In the genomic region with DNA sequence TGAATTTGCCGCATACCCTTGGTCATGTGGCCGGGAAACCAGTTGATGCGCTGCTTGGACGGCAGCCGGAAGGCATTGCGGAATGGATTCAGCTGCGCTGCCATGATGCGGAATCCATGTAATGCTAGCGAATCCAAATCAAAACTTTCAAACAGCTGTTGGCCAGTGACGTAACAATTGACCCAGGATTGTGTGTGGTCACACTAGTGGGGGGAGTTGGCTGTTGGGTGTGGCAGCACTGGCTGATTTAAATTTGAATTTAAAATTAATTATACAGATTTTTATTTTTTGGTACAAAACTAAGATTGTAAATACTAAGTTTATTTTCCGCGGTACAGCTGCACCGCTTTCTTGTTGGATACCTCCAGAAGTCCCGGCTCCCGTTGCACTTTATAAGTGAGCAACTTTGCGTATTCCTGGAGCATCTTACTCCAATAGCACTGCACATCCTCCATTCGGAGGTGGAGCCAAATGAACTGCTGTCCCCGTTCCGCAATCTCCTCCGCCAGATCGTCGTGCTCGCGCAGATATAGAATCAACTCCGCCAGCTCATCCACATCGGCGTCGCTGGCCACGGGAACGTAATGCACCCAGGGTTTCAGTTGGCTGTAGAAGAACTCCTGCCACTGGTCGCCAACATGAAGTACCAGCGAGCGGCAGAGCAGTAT, we compare ENCODE assay signal across 1 fruit fly cellular context.
TF ChIP-seq lines count a peak whose summit lies in the region.

A gene (minus strand): TSS at position 177 of the 668 bp plus-strand sequence.

TF ChIP-seq in whole organism, embryonic, 481 proteins besides CTCF, POLR2A, EP300 and RAD21 (continued from another document):
- peak; percentile 61 for TF ChIP-seq ato (GFP tag; IDR thresholded peaks at IDR 0.05; lab: Robert Waterston, UW; ENCODE audit: partially characterized antibody)
- peak; percentile 83 for TF ChIP-seq vvl (GFP tag; IDR thresholded peaks at IDR 0.05; lab: Robert Waterston, UW)
- no peak for TF ChIP-seq Neu2 (GFP tag; optimal IDR thresholded peaks at IDR 0.05; lab: Kevin White, UChicago; ENCODE audit: borderline replicate concordance)
- peak; percentile 27; the same call in 1 of the 2 replicates for TF ChIP-seq sna (GFP tag; IDR thresholded peaks at IDR 0.05; lab: Robert Waterston, UW; ENCODE audit: partially characterized antibody)
- peak; percentile 30; the same call in 1 of the 2 replicates for TF ChIP-seq chm (GFP tag; IDR thresholded peaks at IDR 0.05; lab: Robert Waterston, UW)
- TF ChIP-seq Scr (GFP tag; IDR thresholded peaks at IDR 0.05; lab: Robert Waterston, UW; ENCODE audit: partially characterized antibody): peak; percentile 31; the same call in 1 of the 2 replicates
- no peak for TF ChIP-seq Hmx (GFP tag; optimal IDR thresholded peaks at IDR 0.05; lab: Kevin White, UChicago)
- TF ChIP-seq pita (GFP tag; optimal IDR thresholded peaks at IDR 0.05; lab: Kevin White, UChicago): no peak
- no peak for TF ChIP-seq CG30431 (GFP tag; optimal IDR thresholded peaks at IDR 0.05; lab: Kevin White, UChicago)
- TF ChIP-seq HmgZ (tag; optimal IDR thresholded peaks at IDR 0.05; lab: Kevin White, UChicago): peak; percentile 55
- TF ChIP-seq gfzf (GFP tag; optimal IDR thresholded peaks at IDR 0.05; lab: Kevin White, UChicago): peak; percentile 42
- TF ChIP-seq Rfx (GFP tag; IDR thresholded peaks at IDR 0.05; lab: Robert Waterston, UW): 0 out of 2 replicates have a peak, but pooled peaks have one; percentile 22
- no peak for TF ChIP-seq CG8089 (GFP tag; optimal IDR thresholded peaks at IDR 0.05; lab: Kevin White, UChicago)
- no peak for TF ChIP-seq tx (GFP tag; optimal IDR thresholded peaks at IDR 0.05; lab: Kevin White, UChicago)
- 0 out of 4 replicates have a peak, but pooled peaks have one; percentile 27 for TF ChIP-seq Dll (GFP tag; IDR thresholded peaks at IDR 0.05; lab: Robert Waterston, UW; ENCODE audit: partially characterized antibody)
- no peak for TF ChIP-seq Taf1 (GFP tag; IDR thresholded peaks at IDR 0.05; lab: Robert Waterston, UW)
- TF ChIP-seq CG10274 (GFP tag; optimal IDR thresholded peaks at IDR 0.05; lab: Kevin White, UChicago): no peak
- no peak for TF ChIP-seq CG9932 (GFP tag; IDR thresholded peaks at IDR 0.05; lab: Robert Waterston, UW)
- TF ChIP-seq dan (GFP tag; IDR thresholded peaks at IDR 0.05; lab: Robert Waterston, UW): no peak
- peak; percentile 28; the same call in 1 of the 3 replicates for TF ChIP-seq CG34422 (GFP tag; IDR thresholded peaks at IDR 0.05; lab: Robert Waterston, UW)
- no peak for TF ChIP-seq Mrtf (GFP tag; IDR thresholded peaks at IDR 0.05; lab: Robert Waterston, UW)
- TF ChIP-seq CG13287 (GFP tag; IDR thresholded peaks at IDR 0.05; lab: Robert Waterston, UW; ENCODE audit: partially characterized antibody): peak; percentile 60
- TF ChIP-seq Pdp1 (GFP tag; optimal IDR thresholded peaks at IDR 0.05; lab: Kevin White, UChicago): peak in 1 of 2 experiments; percentile 99
- TF ChIP-seq Asciz (GFP tag; optimal IDR thresholded peaks at IDR 0.05; lab: Kevin White, UChicago): no peak
- peak; percentile 100 for TF ChIP-seq CG14710 (tag; optimal IDR thresholded peaks at IDR 0.05; lab: Kevin White, UChicago)
- peak; percentile 74 for TF ChIP-seq sens (GFP tag; lab: Kevin White, UChicago)
- TF ChIP-seq cas (GFP tag; IDR thresholded peaks at IDR 0.05; lab: Robert Waterston, UW): no peak
- TF ChIP-seq crp (GFP tag; optimal IDR thresholded peaks at IDR 0.05; lab: Kevin White, UChicago): peak; percentile 71 to 96
- TF ChIP-seq CG17568 (GFP tag; optimal IDR thresholded peaks at IDR 0.05; lab: Kevin White, UChicago): no peak
- TF ChIP-seq MESR4 (GFP tag; optimal IDR thresholded peaks at IDR 0.05; lab: Kevin White, UChicago): peak; percentile 77
- TF ChIP-seq slp2 (GFP tag; optimal IDR thresholded peaks at IDR 0.05; lab: Kevin White, UChicago): no peak
- TF ChIP-seq Ets65A (GFP tag; lab: Kevin White, UChicago): peak; percentile 69
- no peak for TF ChIP-seq Lim3 (GFP tag; IDR thresholded peaks at IDR 0.05; lab: Robert Waterston, UW)
- TF ChIP-seq phol (tag; optimal IDR thresholded peaks at IDR 0.05; lab: Kevin White, UChicago): peak; percentile 32
- no peak for TF ChIP-seq CG6689 (GFP tag; IDR thresholded peaks at IDR 0.05; lab: Robert Waterston, UW)
- no peak for TF ChIP-seq aop (GFP tag; IDR thresholded peaks at IDR 0.05; lab: Robert Waterston, UW)
- TF ChIP-seq Mes4 (GFP tag; optimal IDR thresholded peaks at IDR 0.05; lab: Kevin White, UChicago): no peak
- peak; percentile 45; the same call in 1 of the 2 replicates for TF ChIP-seq Bgb (GFP tag; IDR thresholded peaks at IDR 0.05; lab: Robert Waterston, UW; ENCODE audit: partially characterized antibody)
- no peak for TF ChIP-seq hkb (optimal IDR thresholded peaks at IDR 0.05; lab: Kevin White, UChicago)
- TF ChIP-seq hkb (GFP tag; IDR thresholded peaks at IDR 0.05; lab: Robert Waterston, UW): peak; percentile 40
- TF ChIP-seq row (GFP tag; IDR thresholded peaks at IDR 0.05; lab: Robert Waterston, UW): peak; percentile 12; the same call in 1 of the 3 replicates
- TF ChIP-seq Ets97D (GFP tag; optimal IDR thresholded peaks at IDR 0.05; lab: Kevin White, UChicago): peak; percentile 31
- peak; percentile 70 for TF ChIP-seq HLHmδ (GFP tag; optimal IDR thresholded peaks at IDR 0.05; lab: Kevin White, UChicago)
- peak; percentile 34; the same call in 1 of the 3 replicates for TF ChIP-seq CG34224 (GFP tag; IDR thresholded peaks at IDR 0.05; lab: Robert Waterston, UW; ENCODE audit: partially characterized antibody)
- peak; percentile 41 for TF ChIP-seq CG7987 (GFP tag; optimal IDR thresholded peaks at IDR 0.05; lab: Kevin White, UChicago)
- TF ChIP-seq CG3847 (GFP tag; IDR thresholded peaks at IDR 0.05; lab: Robert Waterston, UW): peak; percentile 64
- TF ChIP-seq Sin3A (optimal IDR thresholded peaks at IDR 0.05; lab: Kevin White, UChicago): peak; percentile 22
- TF ChIP-seq CG10431 (GFP tag; optimal IDR thresholded peaks at IDR 0.05; lab: Kevin White, UChicago): peak; percentile 9
- peak; percentile 40; the same call in 1 of the 2 replicates for TF ChIP-seq amos (GFP tag; IDR thresholded peaks at IDR 0.05; lab: Robert Waterston, UW; ENCODE audit: partially characterized antibody)
- no peak for TF ChIP-seq tap (tag; optimal IDR thresholded peaks at IDR 0.05; lab: Kevin White, UChicago)
- TF ChIP-seq tin (GFP tag; optimal IDR thresholded peaks at IDR 0.05; lab: Kevin White, UChicago): no peak
- TF ChIP-seq ash1 (GFP tag; optimal IDR thresholded peaks at IDR 0.05; lab: Kevin White, UChicago): no peak
- TF ChIP-seq CrebB (tag; optimal IDR thresholded peaks at IDR 0.05; lab: Kevin White, UChicago): peak; percentile 21
- TF ChIP-seq HHEX (GFP tag; optimal IDR thresholded peaks at IDR 0.05; lab: Kevin White, UChicago): no peak
- TF ChIP-seq CG15696 (tag; optimal IDR thresholded peaks at IDR 0.05; lab: Kevin White, UChicago): no peak
- TF ChIP-seq onecut (GFP tag; IDR thresholded peaks at IDR 0.05; lab: Robert Waterston, UW): no peak
- 0 out of 2 replicates have a peak, but pooled peaks have one; percentile 28 for TF ChIP-seq bbx (GFP tag; IDR thresholded peaks at IDR 0.05; lab: Robert Waterston, UW; ENCODE audit: partially characterized antibody)
- TF ChIP-seq inv (GFP tag; IDR thresholded peaks at IDR 0.05; lab: Robert Waterston, UW; ENCODE audit: partially characterized antibody): no peak
- no peak for TF ChIP-seq Bdp1 (GFP tag; optimal IDR thresholded peaks at IDR 0.05; lab: Kevin White, UChicago)
- no peak for TF ChIP-seq CG14441 (GFP tag; IDR thresholded peaks at IDR 0.05; lab: Robert Waterston, UW)
- no peak for TF ChIP-seq p53 (GFP tag; optimal IDR thresholded peaks at IDR 0.05; lab: Kevin White, UChicago)
- TF ChIP-seq CG7786 (GFP tag; optimal IDR thresholded peaks at IDR 0.05; lab: Kevin White, UChicago): no peak
- TF ChIP-seq jigr1 (GFP tag; IDR thresholded peaks at IDR 0.05; lab: Robert Waterston, UW): no peak
- no peak for TF ChIP-seq CG3163 (GFP tag; optimal IDR thresholded peaks at IDR 0.05; lab: Kevin White, UChicago)
- no peak for TF ChIP-seq GATAe (GFP tag; conservative IDR thresholded peaks at IDR 0.05; lab: Robert Waterston, UW)
- TF ChIP-seq trem (tag; optimal IDR thresholded peaks at IDR 0.05; lab: Kevin White, UChicago): peak; percentile 36
- no peak for TF ChIP-seq H2.0 (GFP tag; IDR thresholded peaks at IDR 0.05; lab: Robert Waterston, UW)
- TF ChIP-seq tgo (GFP tag; IDR thresholded peaks at IDR 0.05; lab: Robert Waterston, UW): no peak
- no peak for TF ChIP-seq ssp (GFP tag; IDR thresholded peaks at IDR 0.05; lab: Robert Waterston, UW)
- peak; percentile 26 for TF ChIP-seq stwl (tag; optimal IDR thresholded peaks at IDR 0.05; lab: Kevin White, UChicago)
- peak; percentile 97 for TF ChIP-seq Dp (GFP tag; optimal IDR thresholded peaks at IDR 0.05; lab: Kevin White, UChicago)
- no peak for TF ChIP-seq D19B (GFP tag; optimal IDR thresholded peaks at IDR 0.05; lab: Kevin White, UChicago)
- TF ChIP-seq knrl (GFP tag; IDR thresholded peaks at IDR 0.05; lab: Robert Waterston, UW; ENCODE audit: partially characterized antibody): peak; percentile 43; the same call in 1 of the 3 replicates
- peak; percentile 97 for TF ChIP-seq E2f2 (GFP tag; IDR thresholded peaks at IDR 0.05; lab: Robert Waterston, UW)
- TF ChIP-seq kah (GFP tag; optimal IDR thresholded peaks at IDR 0.05; lab: Kevin White, UChicago): peak; percentile 25
